Worm (Caenorhabditis elegans) whole organism, L1 larva: Measurements from ENCODE around the gene cyp-13A10.

Source experiments
- alr-1 ChIP-seq: fragments of 200-800 bp; sonication (Bioruptor generic); optimal IDR thresholded peaks from 2 replicates; lab custom pipeline; 2018; ENCODE audit warnings: borderline replicate concordance, mild to moderate bottlenecking, missing genetic modification characterization, missing compliant biosample characterization
- hlh-17 ChIP-seq: fragments of 200-800 bp; sonication (Bioruptor generic); optimal IDR thresholded peaks from 2 replicates; lab custom pipeline; 2018; ENCODE audit warnings: missing genetic modification characterization, mild to moderate bottlenecking, missing compliant biosample characterization, moderate library complexity, borderline replicate concordance
- lin-13 ChIP-seq: fragments of 150-350 bp; optimal IDR thresholded peaks from 2 replicates; lab custom pipeline; 2014; ENCODE audit warnings: missing biosample characterization, missing genetic modification reagents, missing genetic modification characterization
- nhr-11 ChIP-seq: fragments of 150-350 bp; optimal IDR thresholded peaks from 2 replicates; lab custom pipeline; 2014; ENCODE audit warnings: missing biosample characterization, missing genetic modification characterization
- skn-1 ChIP-seq: fragments of 150-350 bp; optimal IDR thresholded peaks from 2 replicates; lab custom pipeline; 2014; ENCODE audit warnings: missing biosample characterization, missing genetic modification characterization

ce11 chrII:9636300-9636699 is 26.4 kb downstream of the cyp-13A10 start, which contains the start of gene ZK1307.7:
- no peak for TF ChIP-seq skn-1
- TF ChIP-seq alr-1 (tag; lab: Kevin White, UChicago) = no peak
- no peak for TF ChIP-seq hlh-17
- no peak for TF ChIP-seq nhr-11 (tag; lab: Kevin White, UChicago)
- no peak for TF ChIP-seq lin-13 (GFP tag; lab: Kevin White, UChicago)
